Worm (Caenorhabditis elegans) whole organism, L2 larva: ENCODE results near the gene F20A1.6.

Experiments used
- C34F6.9 ChIP-seq: fragments of 150-350 bp; optimal IDR thresholded peaks from 2 replicates; lab custom pipeline; 2014; ENCODE audit warnings: missing biosample characterization, missing genetic modification characterization
- egl-27 ChIP-seq: sonication (generic microtip); optimal IDR thresholded peaks from 3 replicates; lab custom pipeline; 2017; ENCODE audit warnings: missing biosample characterization, missing genetic modification reagents, missing genetic modification characterization

DNA sequence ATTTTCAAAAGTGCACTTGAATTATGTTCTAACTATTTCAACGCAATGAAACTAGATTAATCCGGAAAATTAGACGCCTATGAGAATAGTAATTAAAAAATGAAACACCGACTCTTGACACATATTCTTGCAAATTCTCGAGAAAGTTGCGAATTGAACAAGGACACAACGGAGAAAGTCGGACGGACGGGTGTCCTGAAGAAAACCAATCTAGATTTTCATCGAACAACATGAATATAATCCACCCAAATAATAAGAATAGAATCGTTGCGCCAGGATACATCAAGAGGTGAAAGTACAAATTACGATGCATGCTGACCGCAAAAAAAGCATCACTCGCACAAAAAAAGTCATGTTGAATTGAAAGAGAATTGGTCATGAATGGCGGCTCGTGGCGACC is 41.9 kb upstream of the F20A1.6 start:
- TF ChIP-seq C34F6.9 (tag; lab: Kevin White, UChicago) = no peak
- TF ChIP-seq egl-27 (tag; lab: Kevin White, UChicago) = no peak
